Worm (Caenorhabditis elegans) whole organism, L2 larva: Measurements from ENCODE around the gene T26G10.4.

ENCODE experiments used
- fos-1 ChIP-seq: fragments of 150-350 bp; optimal IDR thresholded peaks from 2 replicates; lab custom pipeline; 2014; ENCODE audit warnings: missing biosample characterization, missing genetic modification characterization
- lsy-2 ChIP-seq, 2 experiments: fragments of 150-350 bp in 1 of 2; sonication (generic microtip) in 1 of 2; optimal IDR thresholded peaks; 2 replicates each; lab custom pipeline; 2014 to 2017; ENCODE audit warnings: missing biosample characterization in 2 of 2, missing genetic modification characterization in 2 of 2
- nhr-11 ChIP-seq: fragments of 150-350 bp; optimal IDR thresholded peaks from 2 replicates; lab custom pipeline; 2014; ENCODE audit warnings: missing biosample characterization, missing genetic modification characterization
- nhr-6 ChIP-seq: fragments of 150-350 bp; optimal IDR thresholded peaks from 2 replicates; lab custom pipeline; 2014; ENCODE audit warnings: missing biosample characterization, missing genetic modification characterization
- sem-4 ChIP-seq: fragments of 150-350 bp; optimal IDR thresholded peaks from 2 replicates; lab custom pipeline; 2014; ENCODE audit warnings: missing biosample characterization, missing genetic modification reagents, missing genetic modification characterization
- skn-1 ChIP-seq: sonication (generic microtip); optimal IDR thresholded peaks from 2 replicates; lab custom pipeline; 2017; ENCODE audit warnings: missing biosample characterization, missing genetic modification characterization
- snpc-4 ChIP-seq: fragments of 150-350 bp; optimal IDR thresholded peaks from 2 replicates; lab custom pipeline; 2014; ENCODE audit warnings: missing biosample characterization, missing genetic modification characterization
- zag-1 ChIP-seq: fragments of 150-350 bp; optimal IDR thresholded peaks from 2 replicates; lab custom pipeline; 2014; ENCODE audit warnings: missing biosample characterization, missing genetic modification characterization
- ztf-11 ChIP-seq: sonication (generic microtip); optimal IDR thresholded peaks from 2 replicates; lab custom pipeline; 2017; ENCODE audit warnings: missing biosample characterization, missing genetic modification characterization

DNA sequence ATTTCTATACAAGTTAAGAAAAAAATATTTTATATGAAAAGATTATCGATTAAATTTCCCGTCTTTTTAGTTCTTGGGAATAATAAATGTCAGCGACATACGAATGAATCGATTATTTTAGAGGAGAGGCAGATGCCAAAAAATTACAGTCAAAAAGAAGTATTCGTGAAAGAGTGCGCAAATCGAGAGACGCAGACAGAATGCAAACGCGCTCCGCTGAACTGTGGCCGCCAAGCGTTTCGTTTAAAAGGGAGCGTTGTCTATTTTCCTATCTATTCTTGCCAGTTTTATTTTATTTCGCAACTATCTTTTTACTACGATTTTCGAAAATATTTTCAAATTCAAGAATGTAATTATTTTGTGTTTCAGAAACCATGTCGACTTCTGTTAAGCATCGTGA, 46.8 kb downstream of the T26G10.4 start, which contains the start of gene baf-1:
- TF ChIP-seq skn-1 (tag; lab: Kevin White, UChicago) (no peak), nhr-11 (tag; lab: Kevin White, UChicago) (no peak), nhr-6 (tag; lab: Kevin White, UChicago) (no peak), lsy-2 (tag; optimal IDR thresholded peaks at IDR 0.05; lab: Kevin White, UChicago) (peak; percentile 44 to 83), sem-4 (tag; lab: Kevin White, UChicago) (no peak), fos-1 (tag; lab: Kevin White, UChicago) (peak; percentile 37), ztf-11 (tag; lab: Kevin White, UChicago) (no peak), zag-1 (tag; lab: Kevin White, UChicago) (no peak), snpc-4 (tag; lab: Kevin White, UChicago) (no peak)
